Worm (Caenorhabditis elegans) whole organism, young adult: ENCODE measurements around the gene nhr-126.

Experiments used
- F57C9.4 ChIP-seq: sonication (generic microtip); optimal IDR thresholded peaks from 2 replicates; lab custom pipeline; 2017; ENCODE audit warnings: mild to moderate bottlenecking, missing genetic modification characterization, missing compliant biosample characterization
- T26A5.8 ChIP-seq: sonication (generic microtip); optimal IDR thresholded peaks from 2 replicates; lab custom pipeline; 2016; ENCODE audit warnings: missing genetic modification characterization, missing compliant biosample characterization
- ceh-79 ChIP-seq: sonication (generic microtip); optimal IDR thresholded peaks from 2 replicates; lab custom pipeline; 2017; ENCODE audit warnings: mild to moderate bottlenecking, missing genetic modification characterization, missing compliant biosample characterization
- hlh-26 ChIP-seq: fragments of 200-800 bp; sonication (Bioruptor generic); conservative IDR thresholded peaks from 2 replicates; pipeline ENCODE4 v1.3.6; 2022; ENCODE audit warnings: missing genetic modification reagents, missing genetic modification characterization, missing compliant biosample characterization
- madf-6 ChIP-seq: fragments of 200-800 bp; sonication (Bioruptor generic); IDR thresholded peaks from 2 replicates; pipeline ENCODE4 v1.3.6; 2022; ENCODE audit warnings: missing genetic modification reagents, missing genetic modification characterization, missing compliant biosample characterization
- nfya-1 ChIP-seq: sonication (generic microtip); optimal IDR thresholded peaks from 2 replicates; lab custom pipeline; 2017; ENCODE audit warnings: antibody characterized with exemption, missing compliant biosample characterization, missing genetic modification characterization, borderline replicate concordance; ENCODE audit not compliant: insufficient read depth
- pha-4 ChIP-seq: fragments of 150-350 bp; sonication (generic microtip); optimal IDR thresholded peaks from 2 replicates; lab custom pipeline; 2014; ENCODE audit warnings: missing biosample characterization, missing genetic modification reagents, missing genetic modification characterization
- snpc-3.4 ChIP-seq: sonication (generic microtip); optimal IDR thresholded peaks from 2 replicates; lab custom pipeline; 2017; ENCODE audit warnings: missing genetic modification characterization, mild to moderate bottlenecking, missing compliant biosample characterization, antibody characterized with exemption, moderate library complexity, missing genotype, missing genetic modification reagents

DNA sequence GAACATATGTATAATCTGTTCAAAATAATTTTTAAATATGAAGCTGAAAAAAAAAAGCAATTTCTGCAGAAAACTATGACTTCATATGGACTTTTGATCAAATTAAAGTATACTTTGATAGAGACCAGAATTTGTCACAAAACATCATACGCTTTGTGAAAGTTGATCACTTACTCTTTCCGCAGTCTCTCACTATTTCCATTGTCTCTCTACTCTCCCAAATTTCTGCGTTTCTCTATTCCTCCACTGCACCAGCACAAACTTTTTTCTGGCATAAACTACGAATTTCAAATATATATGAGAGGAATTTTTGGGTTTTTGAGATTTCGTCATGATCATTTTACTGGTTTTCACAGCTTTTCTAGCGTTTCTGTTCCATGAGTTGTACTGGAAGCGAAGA is 7.0 kb downstream of the nhr-126 start, which contains the start of gene cyp-33C4:
- TF ChIP-seq F57C9.4 (tag; lab: Kevin White, UChicago) (no peak), pha-4 (tag; lab: Kevin White, UChicago) (no peak), madf-6 (GFP tag; lab: Robert Waterston, UW) (no peak), snpc-3.4 (no peak), ceh-79 (tag; lab: Kevin White, UChicago) (no peak), nfya-1 (tag; lab: Kevin White, UChicago) (no peak), T26A5.8 (no peak), hlh-26 (no peak)
